Fruit fly (Drosophila melanogaster) whole organism, wandering third instar larva: Measurements from ENCODE around the gene CG33630.
A peak's percentile ranks its signal among the peaks of the same experiment; 100 is the strongest.

Experiments
- CG32264 ChIP-seq: fragments of 200-800 bp; sonication (Bioruptor generic); optimal IDR thresholded peaks from 2 replicates; lab custom pipeline; 2016; ENCODE audit warnings: missing biosample characterization, missing genetic modification characterization
- CG9705 ChIP-seq: fragments of 200-800 bp; sonication (Bioruptor generic); optimal IDR thresholded peaks from 2 replicates; lab custom pipeline; 2018; ENCODE audit warnings: missing biosample characterization, mild to moderate bottlenecking, missing genetic modification characterization
- CrebA ChIP-seq: fragments of 200-800 bp; sonication (Bioruptor generic); optimal IDR thresholded peaks from 2 replicates; lab custom pipeline; 2016; ENCODE audit warnings: missing biosample characterization, mild to moderate bottlenecking, missing genetic modification characterization, borderline replicate concordance
- Dfd ChIP-seq: fragments of >200 bp; optimal IDR thresholded peaks from 2 replicates; lab custom pipeline; 2017; ENCODE audit warnings: missing biosample characterization, missing genetic modification characterization
- Dif ChIP-seq: fragments of 200-275, 200-300 bp; sonication (Bioruptor generic); optimal IDR thresholded peaks from 2 replicates; lab custom pipeline; 2018; ENCODE audit warnings: missing biosample characterization, missing genetic modification characterization; ENCODE audit not compliant: partially characterized antibody
- GATAd ChIP-seq: sonication (Bioruptor generic); optimal IDR thresholded peaks from 2 replicates; lab custom pipeline; 2016; ENCODE audit warnings: missing biosample characterization, missing genetic modification characterization
- HLH106 ChIP-seq: fragments of 200-800 bp; optimal IDR thresholded peaks from 3 replicates; lab custom pipeline; 2019; ENCODE audit warnings: missing biosample characterization, mild to moderate bottlenecking, missing genetic modification characterization, moderate library complexity
- Hnf4 ChIP-seq: fragments of 200-800 bp; sonication (Bioruptor generic); optimal IDR thresholded peaks from 2 replicates; lab custom pipeline; 2016; ENCODE audit warnings: missing biosample characterization, mild to moderate bottlenecking, missing genetic modification characterization
- Hr78 ChIP-seq: fragments of >200 bp; optimal IDR thresholded peaks from 2 replicates; lab custom pipeline; 2017; ENCODE audit warnings: missing biosample characterization, missing genetic modification characterization
- Hr83 ChIP-seq: fragments of 200-300 bp; sonication (Bioruptor generic); optimal IDR thresholded peaks from 2 replicates; lab custom pipeline; 2016; ENCODE audit warnings: missing biosample characterization, mild to moderate bottlenecking, missing genetic modification characterization, moderate library complexity; ENCODE audit not compliant: poor library complexity, severe bottlenecking
- Jra ChIP-seq: sonication (Bioruptor generic); optimal IDR thresholded peaks from 2 replicates; lab custom pipeline; 2016; ENCODE audit warnings: missing biosample characterization, missing genetic modification characterization
- Mio ChIP-seq: sonication (Bioruptor generic); optimal IDR thresholded peaks from 2 replicates; lab custom pipeline; 2016; ENCODE audit warnings: missing biosample characterization, missing genetic modification characterization
- Myc ChIP-seq: fragments of >200 bp; optimal IDR thresholded peaks from 2 replicates; lab custom pipeline; 2017
- N ChIP-seq: fragments of >200 bp; optimal IDR thresholded peaks from 2 replicates; lab custom pipeline; 2018; ENCODE audit warnings: missing biosample characterization, missing external identifiers, missing genetic modification characterization
- OdsH ChIP-seq: fragments of 200-800 bp; sonication (Bioruptor generic); optimal IDR thresholded peaks from 2 replicates; lab custom pipeline; 2016; ENCODE audit warnings: missing biosample characterization, mild to moderate bottlenecking, missing genetic modification characterization
- Rel ChIP-seq, 2 experiments: fragments of 200-800 bp; sonication (Bioruptor generic) in 1 of 2; optimal IDR thresholded peaks; 2 replicates in 1 of 2; 3 replicates in 1 of 2; lab custom pipeline; 2016 to 2019; ENCODE audit warnings: mild to moderate bottlenecking in 2 of 2, missing biosample characterization in 2 of 2, missing genetic modification characterization in 2 of 2, moderate library complexity in 1 of 2
- Sp1 ChIP-seq: fragments of 200-800 bp; sonication (Bioruptor generic); optimal IDR thresholded peaks from 3 replicates; lab custom pipeline; 2019; ENCODE audit warnings: missing biosample characterization, mild to moderate bottlenecking, missing genetic modification characterization, moderate library complexity
- br ChIP-seq: fragments of 200-800 bp; sonication (Bioruptor generic); optimal IDR thresholded peaks from 2 replicates; lab custom pipeline; 2016; ENCODE audit warnings: missing biosample characterization, missing genetic modification characterization
- brk ChIP-seq: fragments of 200-800 bp; sonication (Bioruptor generic); optimal IDR thresholded peaks from 2 replicates; lab custom pipeline; 2016; ENCODE audit warnings: missing biosample characterization, mild to moderate bottlenecking, missing genetic modification characterization
- dl ChIP-seq, 2 experiments: fragments of 175-275, 200-275 bp in 1 of 2; fragments of 200-275 bp in 1 of 2; sonication (Bioruptor generic); optimal IDR thresholded peaks; lab custom pipeline; 2018; ENCODE audit warnings: mild to moderate bottlenecking in 2 of 2, missing biosample characterization in 2 of 2, missing genetic modification characterization in 2 of 2, moderate library complexity in 2 of 2; ENCODE audit not compliant: partially characterized antibody in 2 of 2, insufficient read depth in 1 of 2
- dmrt93B ChIP-seq: fragments of 200-800 bp; sonication (Bioruptor generic); optimal IDR thresholded peaks from 2 replicates; lab custom pipeline; 2018; ENCODE audit warnings: missing biosample characterization, mild to moderate bottlenecking, missing genetic modification characterization
- dsf ChIP-seq: sonication (Bioruptor generic); optimal IDR thresholded peaks from 2 replicates; lab custom pipeline; 2016; ENCODE audit warnings: missing biosample characterization, missing genetic modification characterization, borderline replicate concordance
- ey ChIP-seq: fragments of 200-800 bp; sonication (Bioruptor generic); optimal IDR thresholded peaks from 2 replicates; lab custom pipeline; 2016; ENCODE audit warnings: missing biosample characterization, missing genetic modification characterization
- foxo ChIP-seq, 2 experiments: fragments of 200-800 bp; sonication (Bioruptor generic); optimal IDR thresholded peaks; 2 replicates in 1 of 2; 3 replicates in 1 of 2; lab custom pipeline; 2016 to 2017; ENCODE audit warnings: missing biosample characterization in 2 of 2, missing genetic modification characterization in 2 of 2
- fru ChIP-seq: fragments of 200-800 bp; sonication (Bioruptor generic); optimal IDR thresholded peaks from 3 replicates; lab custom pipeline; 2016; ENCODE audit warnings: missing biosample characterization, mild to moderate bottlenecking, missing genetic modification characterization
- h ChIP-seq: fragments of 200-800 bp; sonication (Bioruptor generic); optimal IDR thresholded peaks from 3 replicates; lab custom pipeline; 2016; ENCODE audit warnings: missing biosample characterization, mild to moderate bottlenecking, missing genetic modification characterization
- jim ChIP-seq: fragments of 175-275, 200-325 bp; sonication (Bioruptor generic); optimal IDR thresholded peaks from 2 replicates; lab custom pipeline; 2016; ENCODE audit warnings: missing biosample characterization, mild to moderate bottlenecking, missing genetic modification characterization
- lola ChIP-seq: fragments of >200 bp; optimal IDR thresholded peaks from 2 replicates; lab custom pipeline; 2017; ENCODE audit warnings: missing biosample characterization, missing genetic modification characterization
- pan ChIP-seq: fragments of >200 bp; optimal IDR thresholded peaks from 2 replicates; lab custom pipeline; 2017
- psq ChIP-seq: fragments of 200-800 bp; sonication (Bioruptor generic); optimal IDR thresholded peaks from 3 replicates; lab custom pipeline; 2017; ENCODE audit warnings: missing biosample characterization, mild to moderate bottlenecking, missing genetic modification characterization, moderate library complexity
- rgr ChIP-seq: fragments of 200-800 bp; sonication (Bioruptor generic); optimal IDR thresholded peaks from 3 replicates; lab custom pipeline; 2016; ENCODE audit warnings: missing biosample characterization, mild to moderate bottlenecking, missing genetic modification characterization
- sage ChIP-seq: fragments of 200-800 bp; sonication (Bioruptor generic); optimal IDR thresholded peaks from 2 replicates; lab custom pipeline; 2016; ENCODE audit warnings: missing biosample characterization, mild to moderate bottlenecking, missing genetic modification characterization
- sv ChIP-seq: fragments of 200-800 bp; sonication (Bioruptor generic); optimal IDR thresholded peaks from 3 replicates; lab custom pipeline; 2016; ENCODE audit warnings: missing biosample characterization, missing genetic modification characterization
- tai ChIP-seq: sonication (Bioruptor generic); optimal IDR thresholded peaks from 2 replicates; lab custom pipeline; 2016; ENCODE audit warnings: missing biosample characterization, missing genetic modification characterization
- usp ChIP-seq: fragments of >200 bp; optimal IDR thresholded peaks from 2 replicates; lab custom pipeline; 2017; ENCODE audit warnings: missing biosample characterization, missing genetic modification characterization
- woc ChIP-seq: sonication (Bioruptor generic); optimal IDR thresholded peaks from 2 replicates; lab custom pipeline; 2016; ENCODE audit warnings: missing biosample characterization, mild to moderate bottlenecking, missing genetic modification characterization

Gene CG33630

dm6 chr3R:10048842-10049527, 13.4 kb upstream of the CG33630 start, which contains the start of gene ohgt:
Gene ohgt (plus strand): TSS chr3R:10049199.
- TF ChIP-seq foxo (GFP tag; optimal IDR thresholded peaks at IDR 0.05; lab: Kevin White, UChicago) (peak in 1 of 2 experiments; percentile 40), h (peak; percentile 32), ey (GFP tag; lab: Kevin White, UChicago) (peak; percentile 31), br (GFP tag; lab: Kevin White, UChicago) (no peak), Mio (GFP tag; lab: Kevin White, UChicago) (no peak), dl (GFP tag; optimal IDR thresholded peaks at IDR 0.05; lab: Kevin White, UChicago; ENCODE audit: insufficient read depth in 1 of 2, partially characterized antibody in 2 of 2) (no peak), N (no peak), lola (no peak), HLH106 (peak; percentile 35), Hnf4 (GFP tag; lab: Kevin White, UChicago) (peak; percentile 42), woc (peak; percentile 46), dsf (no peak), CG9705 (GFP tag; lab: Kevin White, UChicago) (no peak), fru (GFP tag; lab: Kevin White, UChicago) (peak; percentile 40), Hr83 (no peak), CG32264 (GFP tag; lab: Kevin White, UChicago) (no peak), tai (GFP tag; lab: Kevin White, UChicago) (no peak), sv (GFP tag; lab: Kevin White, UChicago) (peak; percentile 3), OdsH (peak; percentile 22), rgr (GFP tag; lab: Kevin White, UChicago) (peak; percentile 37), Sp1 (GFP tag; lab: Kevin White, UChicago) (peak; percentile 49), Myc (peak; percentile 36), Jra (GFP tag; lab: Kevin White, UChicago) (peak; percentile 62), Hr78 (no peak)

- no peak for TF ChIP-seq N
- TF ChIP-seq Rel (GFP tag; optimal IDR thresholded peaks at IDR 0.05; lab: Kevin White, UChicago), result no peak
- peak; percentile 17 for TF ChIP-seq Rel (tag; optimal IDR thresholded peaks at IDR 0.05; lab: Kevin White, UChicago)
Observed at dm6 chr3R:10052695-10053382, 9.6 kb upstream of the CG33630 start, which contains the start of the genes Fancl and Npc2e. Gene Fancl (minus strand): TSS chr3R:10052869. Gene Npc2e (plus strand): TSS chr3R:10053332.

- TF ChIP-seq Hnf4 (GFP tag; lab: Kevin White, UChicago) (no peak), lola (no peak), Jra (GFP tag; lab: Kevin White, UChicago) (no peak), psq (no peak), brk (no peak), br (GFP tag; lab: Kevin White, UChicago) (no peak), Mio (GFP tag; lab: Kevin White, UChicago) (no peak), rgr (GFP tag; lab: Kevin White, UChicago) (no peak), woc (no peak), CrebA (GFP tag; lab: Kevin White, UChicago) (no peak), Hr83 (no peak), Dfd (GFP tag; lab: Kevin White, UChicago) (no peak), N (no peak)
Observed at dm6 chr3R:10053559-10053958, 8.9 kb upstream of the CG33630 start.

- no peak for TF ChIP-seq rgr (GFP tag; lab: Kevin White, UChicago)
- TF ChIP-seq pan, result no peak
- TF ChIP-seq OdsH, result no peak
- no peak for TF ChIP-seq CrebA (GFP tag; lab: Kevin White, UChicago)
- TF ChIP-seq Sp1 (GFP tag; lab: Kevin White, UChicago), result peak; percentile 60
- no peak for TF ChIP-seq dsf
- no peak for TF ChIP-seq dmrt93B (GFP tag; lab: Kevin White, UChicago)
- TF ChIP-seq Jra (GFP tag; lab: Kevin White, UChicago), result no peak
- no peak for TF ChIP-seq jim (GFP tag; lab: Kevin White, UChicago)
- no peak for TF ChIP-seq N
- TF ChIP-seq Dif (GFP tag; lab: Kevin White, UChicago), result no peak
- peak; percentile 28 for TF ChIP-seq HLH106
- TF ChIP-seq fru (GFP tag; lab: Kevin White, UChicago), result peak; percentile 19
- TF ChIP-seq tai (GFP tag; lab: Kevin White, UChicago), result no peak
- no peak for TF ChIP-seq lola
- TF ChIP-seq sage (GFP tag; lab: Kevin White, UChicago), result no peak
- no peak for TF ChIP-seq usp (GFP tag; lab: Kevin White, UChicago)
- TF ChIP-seq woc, result no peak
- no peak for TF ChIP-seq ey (GFP tag; lab: Kevin White, UChicago)
- peak; percentile 6 for TF ChIP-seq Hr83
- peak; percentile 30 for TF ChIP-seq h
- TF ChIP-seq CG9705 (GFP tag; lab: Kevin White, UChicago), result no peak
- peak; percentile 55 for TF ChIP-seq Rel (GFP tag; optimal IDR thresholded peaks at IDR 0.05; lab: Kevin White, UChicago)
- peak; percentile 46 for TF ChIP-seq Rel (tag; optimal IDR thresholded peaks at IDR 0.05; lab: Kevin White, UChicago)
- no peak for TF ChIP-seq dl (GFP tag; optimal IDR thresholded peaks at IDR 0.05; lab: Kevin White, UChicago; ENCODE audit: insufficient read depth in 1 of 2, partially characterized antibody in 2 of 2)
- peak; percentile 6 for TF ChIP-seq br (GFP tag; lab: Kevin White, UChicago)
- no peak for TF ChIP-seq Myc
- no peak for TF ChIP-seq psq
- no peak for TF ChIP-seq sv (GFP tag; lab: Kevin White, UChicago)
- no peak for TF ChIP-seq GATAd (GFP tag; lab: Kevin White, UChicago)
- TF ChIP-seq Hr78, result no peak
Observed at dm6 chr3R:10054278-10054975, 8.0 kb upstream of the CG33630 start.
